Worm (Caenorhabditis elegans) whole organism, young adult: ENCODE results near the gene F59B1.8.

Source experiments
- B0261.1 ChIP-seq: sonication (generic microtip); optimal IDR thresholded peaks from 2 replicates; lab custom pipeline; 2016; ENCODE audit warnings: mild to moderate bottlenecking, missing genetic modification characterization, moderate library complexity, missing compliant biosample characterization
- B0336.3 ChIP-seq: fragments of 200-800 bp; sonication (Bioruptor generic); IDR thresholded peaks from 2 replicates; pipeline ENCODE4 v1.3.6; 2022; ENCODE audit warnings: missing genetic modification characterization, missing compliant biosample characterization
- F39B2.1 ChIP-seq: fragments of 200-800 bp; sonication (Bioruptor generic); IDR thresholded peaks from 2 replicates; pipeline ENCODE4 v1.3.6; 2022; ENCODE audit warnings: missing genetic modification reagents, missing genetic modification characterization, missing compliant biosample characterization
- F55B11.4 ChIP-seq: sonication (generic microtip); optimal IDR thresholded peaks from 2 replicates; lab custom pipeline; 2016; ENCODE audit warnings: missing compliant biosample characterization, missing genetic modification characterization, borderline replicate concordance; ENCODE audit not compliant: insufficient read depth
- T26A5.8 ChIP-seq: sonication (generic microtip); optimal IDR thresholded peaks from 2 replicates; lab custom pipeline; 2016; ENCODE audit warnings: missing genetic modification characterization, missing compliant biosample characterization
- Y67H2A.10 ChIP-seq: fragments of 200-800 bp; sonication (Bioruptor generic); conservative IDR thresholded peaks from 2 replicates; pipeline ENCODE4 v1.3.6; 2022; ENCODE audit warnings: missing genetic modification reagents, missing genetic modification characterization, missing compliant biosample characterization
- Y79H2A.3 ChIP-seq: fragments of 200-800 bp; sonication (Bioruptor generic); conservative IDR thresholded peaks from 2 replicates; pipeline ENCODE4 v1.3.6; 2022; ENCODE audit warnings: missing genetic modification reagents, missing genetic modification characterization, missing compliant biosample characterization
- bed-2 ChIP-seq: fragments of 200-800 bp; sonication (Bioruptor generic); IDR thresholded peaks from 2 replicates; pipeline ENCODE4 v1.3.6; 2022; ENCODE audit warnings: missing genetic modification reagents, missing genetic modification characterization, missing compliant biosample characterization
- cebp-1 ChIP-seq, 2 experiments: fragments of 200-800 bp in 1 of 2; sonication (Bioruptor generic) in 1 of 2; sonication (generic microtip) in 1 of 2; IDR thresholded peaks in 1 of 2; optimal IDR thresholded peaks in 1 of 2; 2 replicates each; pipeline versions ENCODE4 v1.3.6 to Lab custom; 2017 to 2022; ENCODE audit warnings: missing compliant biosample characterization in 2 of 2, missing genetic modification characterization in 2 of 2, mild to moderate bottlenecking in 1 of 2, missing genetic modification reagents in 1 of 2, moderate library complexity in 1 of 2
- cebp-2 ChIP-seq: fragments of 200-800 bp; sonication (Bioruptor generic); IDR thresholded peaks from 2 replicates; pipeline ENCODE4 v1.3.6; 2022; ENCODE audit warnings: missing genetic modification characterization, missing compliant biosample characterization
- die-1 ChIP-seq: sonication (generic microtip); optimal IDR thresholded peaks from 2 replicates; lab custom pipeline; 2016; ENCODE audit warnings: missing genotype, mild to moderate bottlenecking, missing genetic modification characterization, missing compliant biosample characterization
- dpl-1 ChIP-seq: fragments of 150-350 bp; optimal IDR thresholded peaks from 2 replicates; lab custom pipeline; 2014; ENCODE audit warnings: missing biosample characterization, missing genetic modification reagents, missing genetic modification characterization
- efl-1 ChIP-seq: fragments of 150-350 bp; optimal IDR thresholded peaks from 2 replicates; lab custom pipeline; 2014; ENCODE audit warnings: missing biosample characterization, missing genetic modification reagents, missing genetic modification characterization
- ekl-4 ChIP-seq: fragments of 200-800 bp; sonication (Bioruptor generic); IDR thresholded peaks from 2 replicates; pipeline ENCODE4 v1.3.6; 2022; ENCODE audit warnings: missing genetic modification reagents, missing genetic modification characterization, missing compliant biosample characterization
- fkh-3 ChIP-seq: sonication (generic microtip); optimal IDR thresholded peaks from 2 replicates; lab custom pipeline; 2016; ENCODE audit warnings: mild to moderate bottlenecking, missing genetic modification characterization, missing compliant biosample characterization
- gei-17 ChIP-seq: fragments of 200-800 bp; sonication (Bioruptor generic); optimal IDR thresholded peaks from 2 replicates; lab custom pipeline; 2018; ENCODE audit warnings: mild to moderate bottlenecking, missing genetic modification characterization, missing compliant biosample characterization
- hmg-1.2 ChIP-seq: fragments of 200-800 bp; sonication (Bioruptor generic); IDR thresholded peaks from 2 replicates; pipeline ENCODE4 v1.3.6; 2022; ENCODE audit warnings: missing genetic modification reagents, missing genetic modification characterization, missing compliant biosample characterization
- let-526 ChIP-seq: fragments of 200-800 bp; sonication (Bioruptor generic); IDR thresholded peaks from 2 replicates; pipeline ENCODE4 v1.3.6; 2022; ENCODE audit warnings: missing genetic modification reagents, missing genetic modification characterization, missing compliant biosample characterization
- lsl-1 ChIP-seq: fragments of 200-800 bp; sonication (Bioruptor generic); optimal IDR thresholded peaks from 2 replicates; lab custom pipeline; 2018; ENCODE audit warnings: mild to moderate bottlenecking, missing genetic modification characterization, moderate library complexity, missing compliant biosample characterization
- madf-3 ChIP-seq: fragments of 200-800 bp; sonication (Bioruptor generic); IDR thresholded peaks from 2 replicates; pipeline ENCODE4 v1.3.6; 2022; ENCODE audit warnings: missing genetic modification reagents, missing genetic modification characterization, missing compliant biosample characterization
- madf-6 ChIP-seq: fragments of 200-800 bp; sonication (Bioruptor generic); IDR thresholded peaks from 2 replicates; pipeline ENCODE4 v1.3.6; 2022; ENCODE audit warnings: missing genetic modification reagents, missing genetic modification characterization, missing compliant biosample characterization
- mel-28 ChIP-seq: sonication (generic microtip); optimal IDR thresholded peaks from 2 replicates; lab custom pipeline; 2016; ENCODE audit warnings: borderline replicate concordance, mild to moderate bottlenecking, missing genetic modification characterization, missing compliant biosample characterization
- mes-4 ChIP-seq: sonication (generic microtip); optimal IDR thresholded peaks from 2 replicates; lab custom pipeline; 2016; ENCODE audit warnings: missing genotype, missing genetic modification characterization, missing compliant biosample characterization
- mxl-1 ChIP-seq: sonication (generic microtip); optimal IDR thresholded peaks from 2 replicates; lab custom pipeline; 2016; ENCODE audit warnings: missing genetic modification characterization, missing compliant biosample characterization
- nfyb-1 ChIP-seq: fragments of 200-800 bp; sonication (Bioruptor generic); IDR thresholded peaks from 2 replicates; pipeline ENCODE4 v1.3.6; 2022; ENCODE audit warnings: missing genetic modification reagents, missing genetic modification characterization, missing compliant biosample characterization
- nhr-120 ChIP-seq: fragments of 200-800 bp; sonication (Bioruptor generic); IDR thresholded peaks from 2 replicates; pipeline ENCODE4 v1.3.6; 2022; ENCODE audit warnings: missing genetic modification characterization, missing compliant biosample characterization
- nhr-80 ChIP-seq: sonication (generic microtip); optimal IDR thresholded peaks from 2 replicates; lab custom pipeline; 2016; ENCODE audit warnings: missing genetic modification characterization, missing compliant biosample characterization
- nhr-90 ChIP-seq: sonication (generic microtip); optimal IDR thresholded peaks from 2 replicates; lab custom pipeline; 2016; ENCODE audit warnings: missing genotype, mild to moderate bottlenecking, missing genetic modification characterization, missing compliant biosample characterization
- rpc-1 ChIP-seq, 2 experiments: fragments of 150-350 bp in 1 of 2; sonication (generic microtip) in 1 of 2; optimal IDR thresholded peaks; 2 replicates each; lab custom pipeline; 2014 to 2018; ENCODE audit warnings: missing biosample characterization in 1 of 2, missing genetic modification characterization in 1 of 2, missing genetic modification reagents in 1 of 2, missing genotype in 1 of 2
- sdz-38 ChIP-seq: sonication (generic microtip); optimal IDR thresholded peaks from 2 replicates; lab custom pipeline; 2016; ENCODE audit warnings: missing genotype, missing genetic modification characterization, missing compliant biosample characterization
- tlf-1 ChIP-seq: fragments of 200-800 bp; sonication (Bioruptor generic); optimal IDR thresholded peaks from 2 replicates; lab custom pipeline; 2018; ENCODE audit warnings: mild to moderate bottlenecking, missing genetic modification characterization, missing compliant biosample characterization
- unc-130 ChIP-seq: sonication (generic microtip); optimal IDR thresholded peaks from 2 replicates; lab custom pipeline; 2016; ENCODE audit warnings: missing genetic modification reagents, missing genetic modification characterization, missing compliant biosample characterization
- zfh-2 ChIP-seq: fragments of 200-800 bp; sonication (Bioruptor generic); conservative IDR thresholded peaks from 2 replicates; pipeline ENCODE4 v1.3.6; 2022; ENCODE audit warnings: missing genetic modification reagents, missing genetic modification characterization, missing compliant biosample characterization
- ztf-22 ChIP-seq: fragments of 200-800 bp; sonication (Bioruptor generic); optimal IDR thresholded peaks from 2 replicates; lab custom pipeline; 2018; ENCODE audit warnings: mild to moderate bottlenecking, missing genetic modification characterization, moderate library complexity, missing compliant biosample characterization

The F59B1.8 gene

DNA sequence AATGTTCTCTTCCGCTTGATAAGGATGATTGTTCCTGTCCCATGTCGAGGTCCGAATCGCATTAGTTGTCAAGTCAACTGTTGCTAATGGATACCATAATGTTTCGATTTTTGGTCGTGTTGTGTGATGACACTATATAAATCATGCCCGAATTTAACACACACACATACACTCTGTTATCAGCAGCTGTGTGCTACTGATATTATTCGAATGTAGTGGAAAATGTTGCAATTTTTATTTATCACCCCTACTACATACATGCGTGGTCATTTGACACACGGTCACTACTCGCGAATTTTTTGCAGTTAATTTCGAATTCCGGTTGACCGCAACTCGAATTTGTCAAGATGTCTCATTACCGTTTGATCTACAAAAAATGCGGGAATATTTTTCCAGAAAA is 48.6 kb upstream of the F59B1.8 start:
- TF ChIP-seq dpl-1 (GFP tag; lab: Kevin White, UChicago) (no peak), nhr-80 (peak; percentile 1), Y67H2A.10 (GFP tag; lab: Robert Waterston, UW) (no peak)

ce11 chrV:3688733-3689132 is 44.7 kb upstream of the F59B1.8 start:
- TF ChIP-seq nhr-120 (GFP tag; lab: Robert Waterston, UW) (no peak), nfyb-1 (GFP tag; lab: Robert Waterston, UW) (0 out of 2 replicates have a peak, but pooled peaks have one; percentile 50), unc-130 (GFP tag; lab: Kevin White, UChicago) (no peak), gei-17 (GFP tag; lab: Kevin White, UChicago) (no peak), zfh-2 (GFP tag; lab: Robert Waterston, UW) (peak; percentile 58), nhr-90 (tag; lab: Kevin White, UChicago) (no peak), ztf-22 (GFP tag; lab: Kevin White, UChicago) (no peak), let-526 (GFP tag; lab: Robert Waterston, UW) (no peak), F39B2.1 (no peak), sdz-38 (tag; lab: Kevin White, UChicago) (no peak), ekl-4 (GFP tag; lab: Robert Waterston, UW) (no peak), cebp-1 (GFP tag; IDR thresholded peaks at IDR 0.05; lab: Robert Waterston, UW) (no peak), cebp-1 (tag; optimal IDR thresholded peaks at IDR 0.05; lab: Kevin White, UChicago) (no peak), hmg-1.2 (GFP tag; lab: Robert Waterston, UW) (peak; percentile 49; the same call in 1 of the 2 replicates), mxl-1 (tag; lab: Kevin White, UChicago) (no peak)

ce11 chrV:3686899-3687298 is 42.9 kb upstream of the F59B1.8 start, which contains the start of gene unc-132:
unc-132 (plus strand) TSS chrV:3687106.
- TF ChIP-seq mel-28 (no peak), F55B11.4 (tag; lab: Kevin White, UChicago) (no peak), die-1 (no peak), T26A5.8 (tag; lab: Kevin White, UChicago) (no peak), tlf-1 (GFP tag; lab: Kevin White, UChicago) (no peak), nhr-80 (no peak), mes-4 (tag; lab: Kevin White, UChicago) (no peak), madf-3 (GFP tag; lab: Robert Waterston, UW) (no peak), fkh-3 (tag; lab: Kevin White, UChicago) (no peak), bed-2 (GFP tag; lab: Robert Waterston, UW) (no peak)

- TF ChIP-seq cebp-2 (GFP tag; lab: Robert Waterston, UW) = no peak
- no peak for TF ChIP-seq cebp-1 (GFP tag; IDR thresholded peaks at IDR 0.05; lab: Robert Waterston, UW)
- no peak for TF ChIP-seq cebp-1 (tag; optimal IDR thresholded peaks at IDR 0.05; lab: Kevin White, UChicago)
- TF ChIP-seq Y79H2A.3 (GFP tag; lab: Robert Waterston, UW) = no peak
- TF ChIP-seq B0336.3 (GFP tag; lab: Robert Waterston, UW) = no peak
- peak; percentile 1 for TF ChIP-seq efl-1 (GFP tag; lab: Kevin White, UChicago)
- peak; percentile 54 for TF ChIP-seq B0261.1
- no peak for TF ChIP-seq fkh-3 (tag; lab: Kevin White, UChicago)
- peak; percentile 66 for TF ChIP-seq lsl-1 (GFP tag; lab: Kevin White, UChicago)
- TF ChIP-seq rpc-1 (optimal IDR thresholded peaks at IDR 0.05; lab: Kevin White, UChicago) = no peak
- no peak for TF ChIP-seq rpc-1 (tag; optimal IDR thresholded peaks at IDR 0.05; lab: Kevin White, UChicago)
- TF ChIP-seq madf-6 (GFP tag; lab: Robert Waterston, UW) = peak; percentile 5; the same call in 1 of the 2 replicates
- TF ChIP-seq, all 124 proteins: peak for 4
These were observed 42.2 kb upstream of the F59B1.8 start for ce11 chrV:3686292-3686691.
